Fruit fly (Drosophila melanogaster) whole organism, prepupa: ENCODE measurements around the gene Jon65Aiii.

ENCODE experiments used
- Blimp-1 ChIP-seq: fragments of 200-800 bp; sonication (Bioruptor generic); optimal IDR thresholded peaks from 3 replicates; lab custom pipeline; 2017; ENCODE audit warnings: missing biosample characterization, missing genetic modification characterization, mild to moderate bottlenecking, moderate library complexity, missing genetic modification reagents
- CG10631 ChIP-seq: fragments of 200-800 bp; sonication (Bioruptor generic); optimal IDR thresholded peaks from 2 replicates; lab custom pipeline; 2016; ENCODE audit warnings: missing biosample characterization, missing genetic modification characterization
- CG11294 ChIP-seq: fragments of 200-800 bp; sonication (Bioruptor generic); IDR thresholded peaks from 2 replicates; pipeline ENCODE4 v1.3.6; 2022; ENCODE audit warnings: missing biosample characterization, missing genetic modification characterization
- CG11902 ChIP-seq: fragments of 200-800 bp; sonication (Bioruptor generic); optimal IDR thresholded peaks from 3 replicates; lab custom pipeline; 2016; ENCODE audit warnings: missing biosample characterization, missing genetic modification characterization
- CG15336 ChIP-seq: fragments of 200-800 bp; sonication (Bioruptor generic); IDR thresholded peaks from 2 replicates; pipeline ENCODE4 v1.3.6; 2022; ENCODE audit warnings: missing biosample characterization, missing genetic modification characterization
- CG1621 ChIP-seq: fragments of 200-800 bp; sonication (Bioruptor generic); optimal IDR thresholded peaks from 3 replicates; lab custom pipeline; 2018; ENCODE audit warnings: missing biosample characterization, mild to moderate bottlenecking, missing genetic modification characterization
- CG16779 ChIP-seq: fragments of 200-800 bp; sonication (Bioruptor generic); optimal IDR thresholded peaks from 3 replicates; lab custom pipeline; 2017; ENCODE audit warnings: missing biosample characterization, mild to moderate bottlenecking, missing genetic modification characterization
- CG3032 ChIP-seq: fragments of 200-800 bp; optimal IDR thresholded peaks from 2 replicates; lab custom pipeline; 2019; ENCODE audit warnings: missing biosample characterization, mild to moderate bottlenecking, missing genetic modification characterization, moderate library complexity
- CG32006 ChIP-seq: fragments of 200-800 bp; sonication (Bioruptor generic); optimal IDR thresholded peaks from 3 replicates; lab custom pipeline; 2017; ENCODE audit warnings: missing biosample characterization, mild to moderate bottlenecking, missing genetic modification characterization
- CG34406 ChIP-seq: fragments of 200-800 bp; sonication (Bioruptor generic); optimal IDR thresholded peaks from 3 replicates; lab custom pipeline; 2016; ENCODE audit warnings: missing biosample characterization, missing genetic modification characterization
- CG3919 ChIP-seq: fragments of 200-800 bp; sonication (Bioruptor generic); optimal IDR thresholded peaks from 3 replicates; lab custom pipeline; 2016; ENCODE audit warnings: missing biosample characterization, missing genetic modification characterization
- CG4318 ChIP-seq: fragments of 200-800 bp; sonication (Bioruptor generic); optimal IDR thresholded peaks from 3 replicates; lab custom pipeline; 2017; ENCODE audit warnings: missing biosample characterization, mild to moderate bottlenecking, missing genetic modification characterization
- CG6163 ChIP-seq: fragments of 200-800 bp; sonication (Bioruptor generic); IDR thresholded peaks from 3 replicates; pipeline ENCODE4 v1.3.6; 2022; ENCODE audit warnings: missing biosample characterization, missing genetic modification characterization
- CG6792 ChIP-seq: fragments of 200-800 bp; sonication (Bioruptor generic); optimal IDR thresholded peaks from 3 replicates; lab custom pipeline; 2016; ENCODE audit warnings: missing biosample characterization, missing genetic modification characterization
- CG6808 ChIP-seq: fragments of 200-800 bp; sonication (Bioruptor generic); optimal IDR thresholded peaks from 3 replicates; lab custom pipeline; 2017; ENCODE audit warnings: missing biosample characterization, missing genetic modification characterization, mild to moderate bottlenecking, moderate library complexity, missing genetic modification reagents
- CG6854 ChIP-seq: fragments of 200-800 bp; sonication (Bioruptor generic); optimal IDR thresholded peaks from 2 replicates; lab custom pipeline; 2017; ENCODE audit warnings: missing biosample characterization, mild to moderate bottlenecking, missing genetic modification characterization
- CG7368 ChIP-seq: fragments of 200-800 bp; sonication (Bioruptor generic); optimal IDR thresholded peaks from 3 replicates; lab custom pipeline; 2016; ENCODE audit warnings: missing biosample characterization, missing genetic modification characterization
- CG8119 ChIP-seq: fragments of 200-800 bp; sonication (Bioruptor generic); IDR thresholded peaks from 3 replicates; pipeline ENCODE4 v1.3.6; 2022; ENCODE audit warnings: missing biosample characterization, missing genetic modification characterization
- CG8319 ChIP-seq: fragments of 200-800 bp; sonication (Bioruptor generic); optimal IDR thresholded peaks from 3 replicates; lab custom pipeline; 2016; ENCODE audit warnings: missing biosample characterization, missing genetic modification characterization
- CG9139 ChIP-seq: fragments of 200-800 bp; sonication (Bioruptor generic); optimal IDR thresholded peaks from 3 replicates; lab custom pipeline; 2017; ENCODE audit warnings: missing biosample characterization, mild to moderate bottlenecking, missing genetic modification characterization
- Eip78C ChIP-seq: fragments of 200-800 bp; sonication (Bioruptor generic); peaks from one replicate; lab custom pipeline; 2016; ENCODE audit warnings: missing biosample characterization, missing genetic modification characterization
- Eip93F ChIP-seq: fragments of 200-800 bp; sonication (Bioruptor generic); optimal IDR thresholded peaks from 2 replicates; lab custom pipeline; 2016; ENCODE audit warnings: missing biosample characterization, mild to moderate bottlenecking, missing genetic modification characterization
- Ets96B ChIP-seq: fragments of 200-800 bp; optimal IDR thresholded peaks from 2 replicates; lab custom pipeline; 2019; ENCODE audit warnings: missing biosample characterization, mild to moderate bottlenecking, missing genetic modification characterization, moderate library complexity
- Hr39 ChIP-seq: fragments of 200-800 bp; sonication (Bioruptor generic); optimal IDR thresholded peaks from 2 replicates; lab custom pipeline; 2016; ENCODE audit warnings: missing biosample characterization, missing genetic modification characterization
- Lpt ChIP-seq: fragments of 200-800 bp; sonication (Bioruptor generic); optimal IDR thresholded peaks from 3 replicates; lab custom pipeline; 2016; ENCODE audit warnings: missing biosample characterization, missing genetic modification characterization
- Met ChIP-seq: fragments of 200-800 bp; sonication (Bioruptor generic); optimal IDR thresholded peaks from 3 replicates; lab custom pipeline; 2016; ENCODE audit warnings: missing biosample characterization, missing genetic modification characterization
- Smox ChIP-seq: fragments of 200-800 bp; sonication (Bioruptor generic); optimal IDR thresholded peaks from 3 replicates; lab custom pipeline; 2016; ENCODE audit warnings: missing biosample characterization, missing genetic modification characterization
- Sox102F ChIP-seq: fragments of 200-800 bp; sonication (Bioruptor generic); optimal IDR thresholded peaks from 2 replicates; lab custom pipeline; 2016; ENCODE audit warnings: missing biosample characterization, mild to moderate bottlenecking, missing genetic modification characterization
- Sox14 ChIP-seq: fragments of 200-800 bp; sonication (Bioruptor generic); optimal IDR thresholded peaks from 3 replicates; lab custom pipeline; 2016; ENCODE audit warnings: missing biosample characterization, missing genetic modification characterization
- Sox15 ChIP-seq: fragments of 200-800 bp; sonication (Bioruptor generic); optimal IDR thresholded peaks from 3 replicates; lab custom pipeline; 2016; ENCODE audit warnings: missing biosample characterization, missing genetic modification characterization
- achi ChIP-seq: fragments of 200-800 bp; sonication (Bioruptor generic); optimal IDR thresholded peaks from 3 replicates; lab custom pipeline; 2016; ENCODE audit warnings: missing biosample characterization, missing genetic modification characterization
- acj6 ChIP-seq: fragments of 200-800 bp; sonication (Bioruptor generic); optimal IDR thresholded peaks from 3 replicates; lab custom pipeline; 2016; ENCODE audit warnings: missing biosample characterization, missing genetic modification characterization
- cyc ChIP-seq: fragments of 200-800 bp; sonication (Bioruptor generic); optimal IDR thresholded peaks from 3 replicates; lab custom pipeline; 2016; ENCODE audit warnings: missing biosample characterization, missing genetic modification characterization
- dac ChIP-seq: fragments of 200-800 bp; sonication (Bioruptor generic); optimal IDR thresholded peaks from 2 replicates; lab custom pipeline; 2017; ENCODE audit warnings: missing biosample characterization, mild to moderate bottlenecking, missing genetic modification characterization
- dsx ChIP-seq: fragments of 200-800 bp; optimal IDR thresholded peaks from 3 replicates; lab custom pipeline; 2019; ENCODE audit warnings: missing biosample characterization, mild to moderate bottlenecking, missing genetic modification characterization, moderate library complexity; ENCODE audit not compliant: poor library complexity, severe bottlenecking
- eg ChIP-seq: fragments of 200-800 bp; sonication (Bioruptor generic); IDR thresholded peaks from 3 replicates; pipeline ENCODE4 v1.3.6; 2022; ENCODE audit warnings: missing biosample characterization, missing genetic modification characterization
- esn ChIP-seq: fragments of 200-800 bp; sonication (Bioruptor generic); optimal IDR thresholded peaks from 2 replicates; lab custom pipeline; 2016; ENCODE audit warnings: missing biosample characterization, mild to moderate bottlenecking, missing genetic modification characterization, moderate library complexity
- fd59A ChIP-seq: fragments of 200-800 bp; sonication (Bioruptor generic); optimal IDR thresholded peaks from 2 replicates; lab custom pipeline; 2017; ENCODE audit warnings: missing biosample characterization, mild to moderate bottlenecking, missing genetic modification characterization, missing genetic modification reagents
- fkh ChIP-seq: fragments of 200-800 bp; sonication (Bioruptor generic); optimal IDR thresholded peaks from 3 replicates; lab custom pipeline; 2017; ENCODE audit warnings: missing biosample characterization, mild to moderate bottlenecking, missing genetic modification characterization, moderate library complexity
- lz ChIP-seq: fragments of 200-800 bp; sonication (Bioruptor generic); optimal IDR thresholded peaks from 3 replicates; lab custom pipeline; 2016; ENCODE audit warnings: missing biosample characterization, missing genetic modification characterization
- net ChIP-seq: fragments of 200-800 bp; sonication (Bioruptor generic); optimal IDR thresholded peaks from 3 replicates; lab custom pipeline; 2016; ENCODE audit warnings: missing biosample characterization, missing genetic modification characterization
- salr ChIP-seq, 2 experiments: fragments of 200-800 bp; sonication (Bioruptor generic); optimal IDR thresholded peaks; 3 replicates each; lab custom pipeline; 2016 to 2018; ENCODE audit warnings: missing biosample characterization in 2 of 2, missing genetic modification characterization in 2 of 2, mild to moderate bottlenecking in 1 of 2
- spab ChIP-seq: fragments of 200-800 bp; sonication (Bioruptor generic); optimal IDR thresholded peaks from 2 replicates; lab custom pipeline; 2017; ENCODE audit warnings: missing biosample characterization, mild to moderate bottlenecking, missing genetic modification characterization, missing genetic modification reagents
- svp ChIP-seq: fragments of 200-800 bp; sonication (Bioruptor generic); peaks from one replicate; lab custom pipeline; 2016; ENCODE audit warnings: missing biosample characterization, missing genetic modification characterization
- topi ChIP-seq: fragments of 200-800 bp; sonication (Bioruptor generic); optimal IDR thresholded peaks from 3 replicates; lab custom pipeline; 2016; ENCODE audit warnings: missing biosample characterization, missing genetic modification characterization

Jon65Aiii gene

DNA sequence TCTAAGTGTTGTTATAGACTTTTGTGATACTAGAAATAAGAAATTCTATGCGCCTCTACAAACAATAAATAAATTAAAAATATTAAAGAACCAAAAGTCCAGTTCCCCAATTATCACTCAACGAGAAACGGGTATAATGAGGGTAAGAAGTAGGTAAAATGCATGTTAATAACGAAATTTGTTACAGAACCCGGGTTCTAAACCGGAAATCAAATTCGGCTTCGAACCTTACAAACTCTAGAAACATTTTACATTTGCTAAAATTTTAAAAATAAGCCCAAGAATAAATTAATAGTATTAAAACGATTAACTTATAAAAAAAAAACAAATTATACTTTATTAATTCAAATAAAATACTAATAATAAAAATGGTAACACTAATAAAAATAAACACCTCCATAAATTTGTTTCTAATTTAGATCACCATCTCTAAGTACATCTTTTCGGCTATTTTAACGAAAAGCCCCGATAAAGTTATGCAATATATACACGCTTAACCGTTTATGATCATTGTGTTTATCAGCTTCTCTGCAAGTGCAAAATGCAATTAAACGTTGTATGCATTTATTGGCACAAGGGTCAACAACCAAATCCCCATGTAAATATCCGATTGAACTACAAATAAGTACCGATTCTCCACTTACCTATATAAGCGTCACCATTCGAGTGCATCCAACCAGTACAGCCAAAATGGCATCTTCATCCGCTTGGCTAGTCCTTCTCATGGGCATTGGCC is 21.1 kb downstream of the Jon65Aiii start, which contains the start of gene CG6602 (continued):
- TF ChIP-seq topi (GFP tag; lab: Kevin White, UChicago) (peak; percentile 49), dac (GFP tag; lab: Kevin White, UChicago) (no peak), CG10631 (GFP tag; lab: Kevin White, UChicago) (peak; percentile 6), cyc (GFP tag; lab: Kevin White, UChicago) (peak; percentile 73), Eip78C (GFP tag; lab: Kevin White, UChicago) (peak; percentile 68), fkh (no peak), Sox15 (GFP tag; lab: Kevin White, UChicago) (peak; percentile 41), fd59A (GFP tag; lab: Kevin White, UChicago) (no peak), CG11902 (peak; percentile 66)

DNA sequence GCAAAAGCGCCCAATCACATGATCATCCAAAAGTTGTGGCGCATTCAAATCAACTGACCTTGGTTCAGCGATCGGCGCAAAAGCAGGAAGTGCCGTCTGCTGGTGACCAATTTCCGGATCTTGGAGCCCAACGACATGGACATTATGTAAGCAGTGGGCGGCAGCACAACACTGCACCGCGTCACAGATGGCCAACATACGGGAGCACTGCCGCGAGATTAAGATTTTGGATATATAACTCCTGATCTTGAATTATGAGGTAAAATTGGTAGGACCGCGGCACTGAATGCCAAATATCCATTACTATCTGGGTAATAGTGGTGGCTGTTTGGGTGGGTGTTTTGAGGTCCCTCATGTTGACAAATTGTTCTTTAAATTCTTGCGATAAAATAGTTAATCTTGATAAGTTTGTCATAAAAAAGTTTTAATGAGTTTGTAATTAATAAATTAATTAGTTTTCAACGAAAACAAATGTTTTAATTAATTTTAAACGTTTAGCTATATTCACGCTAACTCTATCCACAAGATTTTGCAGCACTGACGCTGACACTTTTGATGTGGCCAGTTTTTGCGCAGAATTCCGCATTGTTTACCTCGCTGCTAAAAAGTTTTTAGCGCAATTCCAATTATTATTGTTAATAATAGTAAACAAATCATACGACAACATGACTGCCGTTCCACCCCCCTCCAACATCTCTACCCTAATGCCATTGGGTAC is 24.6 kb downstream of the Jon65Aiii start, which contains the start of the genes CG13295 and CG6610:
Gene CG13295, minus strand, starts transcription at position 271 of the 718 bp plus-strand sequence.
Gene CG6610, plus strand, starts transcription at position 562 of the 718 bp plus-strand sequence.
- TF ChIP-seq Blimp-1 (GFP tag; lab: Kevin White, UChicago) = no peak
- no peak for TF ChIP-seq CG6854 (GFP tag; lab: Kevin White, UChicago)
- peak; percentile 57 for TF ChIP-seq CG10631 (GFP tag; lab: Kevin White, UChicago)
- TF ChIP-seq svp (GFP tag; lab: Kevin White, UChicago) = no peak
- peak; percentile 42 for TF ChIP-seq topi (GFP tag; lab: Kevin White, UChicago)
- TF ChIP-seq CG8319 = no peak
- TF ChIP-seq CG8119 = no peak
- no peak for TF ChIP-seq CG34406 (GFP tag; lab: Kevin White, UChicago)
- TF ChIP-seq Eip93F = no peak
- TF ChIP-seq lz (GFP tag; lab: Kevin White, UChicago) = peak; percentile 53
- TF ChIP-seq Sox102F (GFP tag; lab: Kevin White, UChicago) = peak; percentile 9
- no peak for TF ChIP-seq CG7368 (GFP tag; lab: Kevin White, UChicago)
- peak; percentile 84 for TF ChIP-seq fkh
- TF ChIP-seq CG3032 (tag; lab: Kevin White, UChicago) = peak; percentile 71
- peak; percentile 26 for TF ChIP-seq acj6 (GFP tag; lab: Kevin White, UChicago)
- TF ChIP-seq CG4318 (GFP tag; lab: Kevin White, UChicago) = no peak
- peak; percentile 77 for TF ChIP-seq Sox14 (GFP tag; lab: Kevin White, UChicago)
- TF ChIP-seq net = no peak
- TF ChIP-seq Ets96B (tag; lab: Kevin White, UChicago) = peak; percentile 45
- TF ChIP-seq fd59A (GFP tag; lab: Kevin White, UChicago) = peak; percentile 22
- TF ChIP-seq CG11902 = no peak
- TF ChIP-seq Sox15 (GFP tag; lab: Kevin White, UChicago) = peak; percentile 7
- no peak for TF ChIP-seq CG1621
- TF ChIP-seq CG15336 (GFP tag; lab: Robert Waterston, UW) = peak; percentile 35; the same call in 1 of the 2 replicates
- peak; percentile 88 for TF ChIP-seq Eip78C (GFP tag; lab: Kevin White, UChicago)
- peak in 1 of 2 experiments; percentile 3 for TF ChIP-seq salr (GFP tag; optimal IDR thresholded peaks at IDR 0.05; lab: Kevin White, UChicago)
- TF ChIP-seq CG11294 = no peak
- TF ChIP-seq cyc (GFP tag; lab: Kevin White, UChicago) = peak; percentile 46
- no peak for TF ChIP-seq spab (GFP tag; lab: Kevin White, UChicago)
- TF ChIP-seq CG9139 (GFP tag; lab: Kevin White, UChicago) = peak; percentile 15
- TF ChIP-seq CG32006 (GFP tag; lab: Kevin White, UChicago) = peak; percentile 58
- TF ChIP-seq Hr39 (GFP tag; lab: Kevin White, UChicago) = peak; percentile 60
- TF ChIP-seq CG6163 = peak; percentile 36; the same call in 1 of the 3 replicates
- no peak for TF ChIP-seq dsx (GFP tag; lab: Kevin White, UChicago)
- peak; percentile 47 for TF ChIP-seq Met (GFP tag; lab: Kevin White, UChicago)
- peak; percentile 6 for TF ChIP-seq CG6792 (GFP tag; lab: Kevin White, UChicago)
- peak; percentile 45; the same call in 2 of the 3 replicates for TF ChIP-seq eg (GFP tag; lab: Robert Waterston, UW)
- TF ChIP-seq achi (GFP tag; lab: Kevin White, UChicago) = peak; percentile 44
- TF ChIP-seq CG3919 (GFP tag; lab: Kevin White, UChicago) = no peak
- TF ChIP-seq esn (GFP tag; lab: Kevin White, UChicago) = peak; percentile 60
- no peak for TF ChIP-seq CG16779 (tag; lab: Kevin White, UChicago)
- peak; percentile 23 for TF ChIP-seq CG6808 (GFP tag; lab: Kevin White, UChicago)
- TF ChIP-seq Smox (GFP tag; lab: Kevin White, UChicago) = peak; percentile 48
- TF ChIP-seq Lpt (GFP tag; lab: Kevin White, UChicago) = no peak
